Fruit fly (Drosophila melanogaster) Kc167 (cell line): ENCODE measurements around the gene Smu1.

ENCODE experiments used
- Myc ChIP-seq: fragments of >200 bp; optimal IDR thresholded peaks from 2 replicates; lab custom pipeline; 2017; ENCODE audit warnings: missing external identifiers
- Sin3A ChIP-seq: fragments of >200 bp; optimal IDR thresholded peaks from 2 replicates; lab custom pipeline; 2018; ENCODE audit warnings: missing external identifiers
- h ChIP-seq: fragments of >200 bp; optimal IDR thresholded peaks from 3 replicates; lab custom pipeline; 2018; ENCODE audit warnings: missing external identifiers
- insv ChIP-seq: fragments of >200 bp; optimal IDR thresholded peaks from 3 replicates; lab custom pipeline; 2018; ENCODE audit warnings: missing external identifiers
- psq ChIP-seq: fragments of >200 bp; optimal IDR thresholded peaks from 2 replicates; lab custom pipeline; 2017; ENCODE audit warnings: missing external identifiers
- ttk ChIP-seq: sonication (Bioruptor generic); optimal IDR thresholded peaks from 2 replicates; lab custom pipeline; 2017; ENCODE audit warnings: missing external identifiers

DNA sequence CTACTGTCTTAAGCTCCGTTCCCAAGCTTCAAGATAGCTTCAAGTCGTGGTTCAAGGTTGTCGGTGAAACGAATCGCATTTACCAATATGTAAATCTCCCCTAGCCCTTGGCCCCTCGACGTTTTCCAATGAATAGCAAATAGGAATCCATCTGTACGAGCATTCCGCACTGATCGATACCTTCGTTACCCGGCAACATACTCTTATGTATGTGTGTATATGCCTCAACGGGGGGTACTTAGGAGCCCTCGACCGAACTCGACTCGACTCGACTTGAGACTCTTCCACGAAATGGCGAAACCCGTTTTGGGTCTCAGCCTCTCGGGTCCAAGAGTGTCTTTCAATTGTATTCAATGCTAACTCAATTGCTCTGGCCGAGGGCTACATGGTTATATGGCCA lies 20.6 kb upstream of the Smu1 start:
- TF ChIP-seq ttk (no peak), insv (lab: Kevin White, UChicago) (no peak), h (lab: Kevin White, UChicago) (no peak), psq (lab: Kevin White, UChicago) (no peak), Myc (lab: Kevin White, UChicago) (no peak), Sin3A (no peak)
